Worm (Caenorhabditis elegans) whole organism, L1 larva: ENCODE data around the gene C17C3.6.

Experiments
- lin-13 ChIP-seq: fragments of 150-350 bp; optimal IDR thresholded peaks from 2 replicates; lab custom pipeline; 2014; ENCODE audit warnings: missing biosample characterization, missing genetic modification reagents, missing genetic modification characterization
- lsy-2 ChIP-seq, 2 experiments: fragments of 150-350 bp; optimal IDR thresholded peaks; 2 replicates each; lab custom pipeline; 2014; ENCODE audit warnings: missing biosample characterization in 2 of 2, missing genetic modification characterization in 2 of 2
- nhr-12 ChIP-seq: sonication (generic microtip); optimal IDR thresholded peaks from 2 replicates; lab custom pipeline; 2017; ENCODE audit warnings: missing biosample characterization, missing genetic modification characterization
- nhr-20 ChIP-seq: sonication (generic microtip); optimal IDR thresholded peaks from 2 replicates; lab custom pipeline; 2016; ENCODE audit warnings: mild to moderate bottlenecking, missing genetic modification characterization, missing compliant biosample characterization
- snpc-4 ChIP-seq: fragments of 150-350 bp; optimal IDR thresholded peaks from 2 replicates; lab custom pipeline; 2014; ENCODE audit warnings: missing biosample characterization, missing genetic modification characterization
- unc-86 ChIP-seq: sonication (generic microtip); optimal IDR thresholded peaks from 2 replicates; lab custom pipeline; 2016; ENCODE audit warnings: missing genetic modification characterization, missing compliant biosample characterization
- ztf-11 ChIP-seq, 2 experiments: sonication (generic microtip); optimal IDR thresholded peaks; 2 replicates each; lab custom pipeline; 2016 to 2017; ENCODE audit warnings: missing genetic modification characterization in 2 of 2, missing biosample characterization in 1 of 2, missing compliant biosample characterization in 1 of 2

- TF ChIP-seq nhr-12, result no peak
- no peak for TF ChIP-seq snpc-4
- no peak for TF ChIP-seq nhr-20
- TF ChIP-seq lsy-2 (tag; optimal IDR thresholded peaks at IDR 0.05; lab: Kevin White, UChicago), result no peak
- no peak for TF ChIP-seq lin-13 (GFP tag; lab: Kevin White, UChicago)
- TF ChIP-seq ztf-11 (tag; optimal IDR thresholded peaks at IDR 0.05; lab: Kevin White, UChicago), result no peak
- no peak for TF ChIP-seq unc-86 (tag; lab: Kevin White, UChicago)
Observed at ce11 chrII:5554788-5555187, 4.9 kb downstream of the C17C3.6 start.
